Worm (Caenorhabditis elegans): Measurements from ENCODE around the gene sru-12.

The sru-12 gene

ce11 chrIV:13582909-13583308, at the start of gene sru-12:
TSS of gene sru-12 (plus strand) at chrIV:13583209.
- TF ChIP-seq pes-1 (GFP tag; IDR thresholded peaks at IDR 0.05) = no peak
- no peak for TF ChIP-seq ama-1 (optimal IDR thresholded peaks at IDR 0.05)
- no peak for TF ChIP-seq ceh-13 (GFP tag; optimal IDR thresholded peaks at IDR 0.05)
- no peak for TF ChIP-seq ceh-36 (tag; optimal IDR thresholded peaks at IDR 0.05)
- no peak for TF ChIP-seq B0310.2 (tag; optimal IDR thresholded peaks at IDR 0.05)
- no peak for TF ChIP-seq aly-1 (tag; optimal IDR thresholded peaks at IDR 0.05)
- no peak for TF ChIP-seq sea-1 (GFP tag; conservative IDR thresholded peaks at IDR 0.05)
- TF ChIP-seq hmbx-1 (tag; optimal IDR thresholded peaks at IDR 0.05) = no peak
- TF ChIP-seq tbx-37 (GFP tag; conservative IDR thresholded peaks at IDR 0.05) = no peak
- no peak for TF ChIP-seq flt-1 (GFP tag; IDR thresholded peaks at IDR 0.05)
- no peak for TF ChIP-seq tra-4 (tag; optimal IDR thresholded peaks at IDR 0.05)
- no peak for TF ChIP-seq ets-7 (tag; optimal IDR thresholded peaks at IDR 0.05)
- TF ChIP-seq hnd-1 (tag; optimal IDR thresholded peaks at IDR 0.05) = no peak
- TF ChIP-seq hmg-4 (GFP tag; optimal IDR thresholded peaks at IDR 0.05) = no peak
- no peak for TF ChIP-seq tbx-11 (GFP tag; IDR thresholded peaks at IDR 0.05)
- TF ChIP-seq F13C5.2 (tag; optimal IDR thresholded peaks at IDR 0.05) = no peak

ce11 chrIV:13538901-13539300, 44.1 kb upstream of the sru-12 start:
- TF ChIP-seq hnd-1 (tag; optimal IDR thresholded peaks at IDR 0.05) (no peak), tbx-37 (GFP tag; conservative IDR thresholded peaks at IDR 0.05) (no peak), aly-1 (tag; optimal IDR thresholded peaks at IDR 0.05) (no peak), ets-7 (tag; optimal IDR thresholded peaks at IDR 0.05) (no peak), ceh-13 (GFP tag; optimal IDR thresholded peaks at IDR 0.05) (no peak), hmg-4 (GFP tag; optimal IDR thresholded peaks at IDR 0.05) (no peak), ama-1 (optimal IDR thresholded peaks at IDR 0.05) (no peak), pes-1 (GFP tag; IDR thresholded peaks at IDR 0.05) (no peak), ceh-36 (tag; optimal IDR thresholded peaks at IDR 0.05) (no peak), tra-4 (tag; optimal IDR thresholded peaks at IDR 0.05) (no peak), tbx-11 (GFP tag; IDR thresholded peaks at IDR 0.05) (no peak), F13C5.2 (tag; optimal IDR thresholded peaks at IDR 0.05) (no peak), flt-1 (GFP tag; IDR thresholded peaks at IDR 0.05) (no peak), hmbx-1 (tag; optimal IDR thresholded peaks at IDR 0.05) (no peak)

- no peak for TF ChIP-seq hmg-4 (GFP tag; optimal IDR thresholded peaks at IDR 0.05)
- no peak for TF ChIP-seq aly-1 (tag; optimal IDR thresholded peaks at IDR 0.05)
- no peak for TF ChIP-seq sea-1 (GFP tag; conservative IDR thresholded peaks at IDR 0.05)
- TF ChIP-seq ama-1 (optimal IDR thresholded peaks at IDR 0.05) = no peak
- TF ChIP-seq ets-7 (tag; optimal IDR thresholded peaks at IDR 0.05) = no peak
- no peak for TF ChIP-seq scrt-1 (GFP tag; IDR thresholded peaks at IDR 0.05)
- TF ChIP-seq hnd-1 (tag; optimal IDR thresholded peaks at IDR 0.05) = no peak
- no peak for TF ChIP-seq F13C5.2 (tag; optimal IDR thresholded peaks at IDR 0.05)
- TF ChIP-seq pes-1 (GFP tag; IDR thresholded peaks at IDR 0.05) = no peak
- no peak for TF ChIP-seq hmbx-1 (tag; optimal IDR thresholded peaks at IDR 0.05)
- TF ChIP-seq ceh-13 (GFP tag; optimal IDR thresholded peaks at IDR 0.05) = no peak
- no peak for TF ChIP-seq tbx-37 (GFP tag; conservative IDR thresholded peaks at IDR 0.05)
- TF ChIP-seq tra-4 (tag; optimal IDR thresholded peaks at IDR 0.05) = no peak
- TF ChIP-seq B0310.2 (tag; optimal IDR thresholded peaks at IDR 0.05) = no peak
- TF ChIP-seq ceh-36 (tag; optimal IDR thresholded peaks at IDR 0.05) = no peak
- no peak for TF ChIP-seq flt-1 (GFP tag; IDR thresholded peaks at IDR 0.05)
- TF ChIP-seq tbx-11 (GFP tag; IDR thresholded peaks at IDR 0.05) = no peak
Observed at ce11 chrIV:13540165-13540564, 42.8 kb upstream of the sru-12 start, which contains the start of gene rsd-2. TSS of gene rsd-2 (minus strand) at chrIV:13540265.

DNA sequence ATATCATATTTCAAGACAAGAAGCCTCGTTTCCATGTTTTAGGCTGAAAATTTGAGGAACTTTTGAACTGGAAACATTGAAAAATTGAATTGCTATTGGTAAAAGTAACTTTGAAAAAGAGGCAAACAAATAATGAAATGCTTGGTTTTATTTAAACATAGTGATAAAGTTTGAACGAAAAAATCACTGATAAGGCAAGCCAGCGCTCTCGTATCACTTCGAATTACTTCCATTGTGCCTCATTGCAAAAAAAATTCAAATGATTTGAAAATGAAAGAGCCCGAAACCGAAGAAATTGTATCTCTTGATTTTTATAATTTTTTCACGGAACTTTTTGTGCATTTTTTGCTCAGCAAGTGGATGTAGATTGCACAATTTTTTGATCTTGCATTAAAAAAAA, 34.8 kb upstream of the sru-12 start, which contains the start of gene F52G2.3:
Gene F52G2.3 (minus strand): TSS at position 43 of the 400 bp plus-strand sequence.
- TF ChIP-seq hmbx-1 (tag; optimal IDR thresholded peaks at IDR 0.05) (no peak), ets-7 (tag; optimal IDR thresholded peaks at IDR 0.05) (no peak), scrt-1 (GFP tag; IDR thresholded peaks at IDR 0.05) (no peak), ama-1 (optimal IDR thresholded peaks at IDR 0.05) (no peak), tbx-11 (GFP tag; IDR thresholded peaks at IDR 0.05) (no peak), hnd-1 (tag; optimal IDR thresholded peaks at IDR 0.05) (no peak), aly-1 (tag; optimal IDR thresholded peaks at IDR 0.05) (no peak), ceh-36 (tag; optimal IDR thresholded peaks at IDR 0.05) (no peak), F13C5.2 (tag; optimal IDR thresholded peaks at IDR 0.05) (no peak), ceh-13 (GFP tag; optimal IDR thresholded peaks at IDR 0.05) (no peak), tra-4 (tag; optimal IDR thresholded peaks at IDR 0.05) (no peak), pes-1 (GFP tag; IDR thresholded peaks at IDR 0.05) (no peak), flt-1 (GFP tag; IDR thresholded peaks at IDR 0.05) (no peak), hmg-4 (GFP tag; optimal IDR thresholded peaks at IDR 0.05) (no peak), sea-1 (GFP tag; conservative IDR thresholded peaks at IDR 0.05) (no peak), tbx-37 (GFP tag; conservative IDR thresholded peaks at IDR 0.05) (no peak), B0310.2 (tag; optimal IDR thresholded peaks at IDR 0.05) (no peak)

DNA sequence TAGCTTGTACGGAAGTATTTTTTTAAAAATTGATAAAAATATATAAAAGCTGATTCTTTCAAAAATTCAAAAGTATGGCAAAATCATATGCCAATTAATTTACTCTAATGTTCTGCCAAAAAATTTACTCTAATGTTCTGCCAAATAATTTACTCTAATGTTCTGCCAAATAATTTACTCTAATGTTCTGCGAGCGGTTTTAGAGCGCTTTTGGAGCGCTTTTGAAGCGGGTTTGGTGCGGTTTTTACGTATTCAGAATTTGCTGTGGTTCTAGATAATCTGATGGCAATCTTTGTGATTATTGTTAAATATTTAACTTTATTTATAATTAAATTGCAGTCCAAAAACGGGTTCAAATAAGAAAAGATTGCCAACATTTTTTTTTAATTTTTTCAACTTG, 33.7 kb upstream of the sru-12 start:
- no peak for TF ChIP-seq ets-7 (tag; optimal IDR thresholded peaks at IDR 0.05)
- peak; percentile 21 for TF ChIP-seq hmbx-1 (tag; optimal IDR thresholded peaks at IDR 0.05)
- TF ChIP-seq F13C5.2 (tag; optimal IDR thresholded peaks at IDR 0.05) = peak; percentile 30

- no peak for TF ChIP-seq aly-1 (tag; optimal IDR thresholded peaks at IDR 0.05)
- TF ChIP-seq B0310.2 (tag; optimal IDR thresholded peaks at IDR 0.05) = no peak
- no peak for TF ChIP-seq tbx-37 (GFP tag; conservative IDR thresholded peaks at IDR 0.05)
- no peak for TF ChIP-seq tra-4 (tag; optimal IDR thresholded peaks at IDR 0.05)
- no peak for TF ChIP-seq F13C5.2 (tag; optimal IDR thresholded peaks at IDR 0.05)
- no peak for TF ChIP-seq flt-1 (GFP tag; IDR thresholded peaks at IDR 0.05)
- no peak for TF ChIP-seq ceh-36 (tag; optimal IDR thresholded peaks at IDR 0.05)
- no peak for TF ChIP-seq hmbx-1 (tag; optimal IDR thresholded peaks at IDR 0.05)
- no peak for TF ChIP-seq ceh-13 (GFP tag; optimal IDR thresholded peaks at IDR 0.05)
- no peak for TF ChIP-seq scrt-1 (GFP tag; IDR thresholded peaks at IDR 0.05)
- TF ChIP-seq ama-1 (optimal IDR thresholded peaks at IDR 0.05) = no peak
- TF ChIP-seq sea-1 (GFP tag; conservative IDR thresholded peaks at IDR 0.05) = no peak
- no peak for TF ChIP-seq hmg-4 (GFP tag; optimal IDR thresholded peaks at IDR 0.05)
- no peak for TF ChIP-seq tbx-11 (GFP tag; IDR thresholded peaks at IDR 0.05)
- no peak for TF ChIP-seq pes-1 (GFP tag; IDR thresholded peaks at IDR 0.05)
Observed at ce11 chrIV:13554350-13554749, 28.7 kb upstream of the sru-12 start.

- TF ChIP-seq hmbx-1 (tag; optimal IDR thresholded peaks at IDR 0.05) (no peak), ceh-13 (GFP tag; optimal IDR thresholded peaks at IDR 0.05) (no peak), pes-1 (GFP tag; IDR thresholded peaks at IDR 0.05) (no peak), aly-1 (tag; optimal IDR thresholded peaks at IDR 0.05) (no peak), B0310.2 (tag; optimal IDR thresholded peaks at IDR 0.05) (no peak), F13C5.2 (tag; optimal IDR thresholded peaks at IDR 0.05) (no peak), ets-7 (tag; optimal IDR thresholded peaks at IDR 0.05) (no peak), tbx-11 (GFP tag; IDR thresholded peaks at IDR 0.05) (no peak), hnd-1 (tag; optimal IDR thresholded peaks at IDR 0.05) (no peak)
Observed at ce11 chrIV:13555508-13555907, 27.5 kb upstream of the sru-12 start.
